Fruit fly (Drosophila melanogaster) whole organism, embryonic: ENCODE data around the gene Cyp1.

Experiments used
- Adf1 ChIP-seq: fragments of 200-800 bp; sonication (Bioruptor generic); IDR thresholded peaks from 2 replicates; pipeline ENCODE4 v1.3.6; 2022; ENCODE audit warnings: missing biosample characterization, missing genetic modification characterization
- CG17802 ChIP-seq: fragments of 200-800 bp; sonication (Bioruptor generic); optimal IDR thresholded peaks from 2 replicates; lab custom pipeline; 2018; ENCODE audit warnings: missing biosample characterization, mild to moderate bottlenecking, missing genetic modification characterization, moderate library complexity
- CG30431 ChIP-seq: fragments of 200-800 bp; sonication (Bioruptor generic); optimal IDR thresholded peaks from 2 replicates; lab custom pipeline; 2017; ENCODE audit warnings: missing biosample characterization, missing genetic modification characterization
- CG4854 ChIP-seq: fragments of 200-800 bp; sonication (Bioruptor generic); optimal IDR thresholded peaks from 2 replicates; lab custom pipeline; 2016; ENCODE audit warnings: missing biosample characterization, missing genetic modification characterization, inconsistent platforms
- CG6654 ChIP-seq: fragments of 200-800 bp; sonication (Bioruptor generic); optimal IDR thresholded peaks from 2 replicates; lab custom pipeline; 2017; ENCODE audit warnings: missing biosample characterization, mild to moderate bottlenecking, missing genetic modification characterization
- Dfd ChIP-seq, 2 experiments: fragments of >200 bp; optimal IDR thresholded peaks; 2 replicates each; lab custom pipeline; 2017; ENCODE audit warnings: missing biosample characterization in 2 of 2, missing genetic modification characterization in 2 of 2
- YL-1 ChIP-seq: fragments of 200-800 bp; sonication (Bioruptor generic); optimal IDR thresholded peaks from 3 replicates; lab custom pipeline; 2017; ENCODE audit warnings: missing biosample characterization, mild to moderate bottlenecking, missing genetic modification characterization
- stc ChIP-seq: fragments of 200-800 bp; sonication (Bioruptor generic); IDR thresholded peaks from 2 replicates; pipeline ENCODE4 v1.3.6; 2022; ENCODE audit warnings: missing biosample characterization, missing genetic modification characterization

DNA sequence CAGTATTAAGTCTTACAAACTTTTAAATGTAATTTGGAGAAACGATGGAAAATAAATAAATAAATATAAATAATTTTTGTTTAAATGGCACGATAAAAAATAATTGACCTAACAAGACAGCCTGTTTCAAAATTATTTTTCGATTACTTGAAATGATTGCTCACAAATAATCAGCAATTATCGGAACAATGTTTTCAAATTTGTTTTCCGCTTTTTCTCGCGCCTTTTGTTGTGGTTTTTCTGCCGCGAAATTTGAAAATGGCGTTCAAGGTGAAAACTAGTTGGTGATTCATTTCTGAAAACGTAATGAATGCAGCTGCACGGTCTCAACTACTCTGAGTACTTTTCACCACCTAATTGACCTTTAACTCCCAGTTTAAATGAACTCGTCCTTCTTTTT is 867 bp upstream of the Cyp1 start:
- TF ChIP-seq Dfd (GFP tag; optimal IDR thresholded peaks at IDR 0.05; lab: Kevin White, UChicago): no peak
- TF ChIP-seq Adf1 (GFP tag; lab: Robert Waterston, UW): no peak
- no peak for TF ChIP-seq CG6654 (GFP tag; lab: Kevin White, UChicago)
- TF ChIP-seq CG4854 (GFP tag; lab: Kevin White, UChicago): no peak
- no peak for TF ChIP-seq CG17802 (tag; lab: Kevin White, UChicago)
- TF ChIP-seq CG30431 (GFP tag; lab: Kevin White, UChicago): no peak
- no peak for TF ChIP-seq stc (GFP tag; lab: Robert Waterston, UW)
- no peak for TF ChIP-seq YL-1 (GFP tag; lab: Kevin White, UChicago)
